Worm (Caenorhabditis elegans): Measurements from ENCODE around the gene Y41D4A.4.

- no peak for TF ChIP-seq fos-1 (tag; optimal IDR thresholded peaks at IDR 0.05)
- no peak for TF ChIP-seq sptf-1 (tag; optimal IDR thresholded peaks at IDR 0.05)
- no peak for TF ChIP-seq unc-130 (tag; optimal IDR thresholded peaks at IDR 0.05)
- TF ChIP-seq nhr-77 (tag; optimal IDR thresholded peaks at IDR 0.05): no peak
Observed at ce11 chrIV:1790677-1791076, 44.9 kb downstream of the Y41D4A.4 start.
